Worm (Caenorhabditis elegans): ENCODE results near the gene stdh-4.

The stdh-4 gene

DNA sequence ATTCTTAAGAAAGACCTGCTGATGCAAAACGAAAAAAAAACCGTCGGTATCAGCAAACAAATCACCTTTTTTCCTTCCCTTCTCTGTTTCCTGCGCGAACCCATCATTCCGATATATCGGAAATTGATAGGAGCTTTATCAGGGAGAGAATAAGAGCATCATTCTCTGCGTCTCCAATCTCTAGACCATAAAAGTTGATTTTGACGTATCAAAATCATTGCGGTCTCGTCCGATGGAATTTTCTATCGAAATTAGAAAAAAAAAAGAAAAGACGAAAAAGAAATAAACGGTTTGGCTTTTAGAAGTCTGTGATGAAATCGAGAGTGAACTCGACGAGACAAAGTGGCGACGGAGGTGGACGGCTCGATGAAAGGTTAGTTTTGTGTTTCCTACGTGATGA, at the start of gene stdh-4:
Gene stdh-4 (plus strand): TSS at position 301 of the 400 bp plus-strand sequence.
- TF ChIP-seq F13C5.2 (tag; optimal IDR thresholded peaks at IDR 0.05), result no peak

DNA sequence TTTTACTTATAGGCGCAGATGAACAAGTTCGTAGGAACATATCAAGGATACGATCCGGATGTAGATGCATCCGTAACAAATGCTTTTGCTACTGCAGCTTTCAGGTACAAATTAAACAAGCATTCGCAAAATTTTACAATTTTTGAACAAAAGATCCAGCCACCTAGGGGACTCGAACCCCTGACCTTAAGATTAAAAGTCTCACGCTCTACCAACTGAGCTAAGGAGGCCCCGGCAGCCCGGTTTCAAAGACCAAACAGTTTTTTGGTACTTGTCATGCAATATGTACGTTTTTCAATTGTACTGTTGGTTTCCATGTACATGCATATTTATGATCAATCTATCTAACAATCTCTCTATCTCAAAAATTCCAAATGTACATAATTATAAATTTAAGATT, 49.7 kb upstream of the stdh-4 start:
- no peak for TF ChIP-seq hnd-1 (tag; optimal IDR thresholded peaks at IDR 0.05)
- no peak for TF ChIP-seq F13C5.2 (tag; optimal IDR thresholded peaks at IDR 0.05)
- TF ChIP-seq scrt-1 (GFP tag; IDR thresholded peaks at IDR 0.05), result no peak
- no peak for TF ChIP-seq tbx-11 (GFP tag; IDR thresholded peaks at IDR 0.05)
- no peak for TF ChIP-seq ceh-13 (GFP tag; optimal IDR thresholded peaks at IDR 0.05)
- no peak for TF ChIP-seq B0310.2 (tag; optimal IDR thresholded peaks at IDR 0.05)
- TF ChIP-seq hmg-4 (GFP tag; optimal IDR thresholded peaks at IDR 0.05), result no peak
- no peak for TF ChIP-seq aly-1 (tag; optimal IDR thresholded peaks at IDR 0.05)
- TF ChIP-seq flt-1 (GFP tag; IDR thresholded peaks at IDR 0.05), result no peak
- TF ChIP-seq hmbx-1 (tag; optimal IDR thresholded peaks at IDR 0.05), result no peak
- no peak for TF ChIP-seq pes-1 (GFP tag; IDR thresholded peaks at IDR 0.05)
- TF ChIP-seq ceh-36 (tag; optimal IDR thresholded peaks at IDR 0.05), result no peak
- TF ChIP-seq tra-4 (tag; optimal IDR thresholded peaks at IDR 0.05), result no peak

DNA sequence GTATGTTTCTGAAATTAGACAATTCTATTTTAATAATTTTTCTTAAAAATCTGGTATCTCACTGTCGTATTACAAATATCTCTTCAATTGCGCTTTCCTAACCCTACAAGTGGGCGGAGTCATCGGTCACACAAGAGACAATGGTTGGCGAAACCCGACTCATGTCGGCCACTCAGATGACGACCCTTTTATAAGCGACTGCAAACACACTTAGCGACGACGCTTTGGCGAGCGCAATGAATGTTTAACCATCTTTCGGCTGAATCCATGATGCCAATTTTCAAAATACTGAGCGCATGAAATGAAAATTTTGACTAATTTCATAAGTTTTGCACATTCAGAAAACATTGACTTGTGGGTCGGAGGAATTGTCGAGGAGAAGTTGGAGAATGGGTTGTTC, 48.7 kb upstream of the stdh-4 start:
- peak; percentile 93 for TF ChIP-seq hmbx-1 (tag; optimal IDR thresholded peaks at IDR 0.05)
- peak; percentile 99 for TF ChIP-seq tbx-11 (GFP tag; IDR thresholded peaks at IDR 0.05)
- TF ChIP-seq pes-1 (GFP tag; IDR thresholded peaks at IDR 0.05), result peak; percentile 99
- TF ChIP-seq hmg-4 (GFP tag; optimal IDR thresholded peaks at IDR 0.05), result peak; percentile 100
- peak; percentile 98 for TF ChIP-seq B0310.2 (tag; optimal IDR thresholded peaks at IDR 0.05)
- TF ChIP-seq aly-1 (tag; optimal IDR thresholded peaks at IDR 0.05), result peak; percentile 98
- TF ChIP-seq ets-7 (tag; optimal IDR thresholded peaks at IDR 0.05), result peak; percentile 96
- TF ChIP-seq ceh-36 (tag; optimal IDR thresholded peaks at IDR 0.05), result peak; percentile 98
- peak; percentile 99 for TF ChIP-seq tbx-37 (GFP tag; conservative IDR thresholded peaks at IDR 0.05)
- no peak for TF ChIP-seq ama-1 (optimal IDR thresholded peaks at IDR 0.05)
- peak; percentile 99 for TF ChIP-seq F13C5.2 (tag; optimal IDR thresholded peaks at IDR 0.05)
- peak; percentile 96 for TF ChIP-seq tra-4 (tag; optimal IDR thresholded peaks at IDR 0.05)
- TF ChIP-seq hnd-1 (tag; optimal IDR thresholded peaks at IDR 0.05), result peak; percentile 97
- peak; percentile 100 for TF ChIP-seq sea-1 (GFP tag; conservative IDR thresholded peaks at IDR 0.05)
- TF ChIP-seq ceh-13 (GFP tag; optimal IDR thresholded peaks at IDR 0.05), result peak; percentile 98
- TF ChIP-seq flt-1 (GFP tag; IDR thresholded peaks at IDR 0.05), result peak; percentile 99
- peak; percentile 99 for TF ChIP-seq scrt-1 (GFP tag; IDR thresholded peaks at IDR 0.05)

DNA sequence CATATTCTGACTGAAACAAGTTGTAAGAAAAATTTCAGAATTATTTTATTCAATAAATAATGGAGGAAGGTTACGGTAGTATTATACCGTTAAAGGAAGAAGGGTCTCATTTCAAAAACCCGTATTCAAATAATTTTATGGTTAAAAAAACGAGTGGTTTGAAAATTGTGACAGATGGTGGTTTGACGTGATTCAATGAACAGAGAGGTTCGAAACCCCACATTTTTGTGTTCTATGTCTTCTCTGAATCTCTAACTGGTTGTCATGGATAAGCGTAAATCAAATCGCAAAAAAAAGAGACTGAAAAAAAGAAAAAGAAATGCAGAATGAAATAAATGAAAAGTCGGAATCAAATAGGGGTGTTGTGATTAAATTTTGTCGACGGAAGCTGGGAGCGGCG, 41.8 kb upstream of the stdh-4 start, which contains the start of gene ZK994.6:
Gene ZK994.6 (minus strand): TSS at position 101 of the 400 bp plus-strand sequence.
- TF ChIP-seq hmg-4 (GFP tag; optimal IDR thresholded peaks at IDR 0.05), result no peak
- TF ChIP-seq ets-7 (tag; optimal IDR thresholded peaks at IDR 0.05), result no peak
- TF ChIP-seq tbx-37 (GFP tag; conservative IDR thresholded peaks at IDR 0.05), result no peak
- no peak for TF ChIP-seq aly-1 (tag; optimal IDR thresholded peaks at IDR 0.05)
- TF ChIP-seq ama-1 (optimal IDR thresholded peaks at IDR 0.05), result no peak
- TF ChIP-seq scrt-1 (GFP tag; IDR thresholded peaks at IDR 0.05), result no peak
- no peak for TF ChIP-seq ceh-36 (tag; optimal IDR thresholded peaks at IDR 0.05)
- TF ChIP-seq tra-4 (tag; optimal IDR thresholded peaks at IDR 0.05), result no peak

- TF ChIP-seq tbx-37 (GFP tag; conservative IDR thresholded peaks at IDR 0.05) (no peak), tra-4 (tag; optimal IDR thresholded peaks at IDR 0.05) (no peak), flt-1 (GFP tag; IDR thresholded peaks at IDR 0.05) (no peak), hnd-1 (tag; optimal IDR thresholded peaks at IDR 0.05) (no peak), tbx-11 (GFP tag; IDR thresholded peaks at IDR 0.05) (no peak), ceh-13 (GFP tag; optimal IDR thresholded peaks at IDR 0.05) (no peak), hmbx-1 (tag; optimal IDR thresholded peaks at IDR 0.05) (no peak), ama-1 (optimal IDR thresholded peaks at IDR 0.05) (no peak)
These were observed 35.7 kb upstream of the stdh-4 start, which contains the start of gene F45F2.9 for ce11 chrV:8513361-8513760. F45F2.9 (minus strand) TSS chrV:8513461.

ce11 chrV:8516426-8516825, 32.7 kb upstream of the stdh-4 start:
- TF ChIP-seq hnd-1 (tag; optimal IDR thresholded peaks at IDR 0.05) (no peak), sea-1 (GFP tag; conservative IDR thresholded peaks at IDR 0.05) (no peak), B0310.2 (tag; optimal IDR thresholded peaks at IDR 0.05) (no peak), hmg-4 (GFP tag; optimal IDR thresholded peaks at IDR 0.05) (no peak), tbx-37 (GFP tag; conservative IDR thresholded peaks at IDR 0.05) (no peak), tbx-11 (GFP tag; IDR thresholded peaks at IDR 0.05) (no peak), hmbx-1 (tag; optimal IDR thresholded peaks at IDR 0.05) (no peak), F13C5.2 (tag; optimal IDR thresholded peaks at IDR 0.05) (no peak)

DNA sequence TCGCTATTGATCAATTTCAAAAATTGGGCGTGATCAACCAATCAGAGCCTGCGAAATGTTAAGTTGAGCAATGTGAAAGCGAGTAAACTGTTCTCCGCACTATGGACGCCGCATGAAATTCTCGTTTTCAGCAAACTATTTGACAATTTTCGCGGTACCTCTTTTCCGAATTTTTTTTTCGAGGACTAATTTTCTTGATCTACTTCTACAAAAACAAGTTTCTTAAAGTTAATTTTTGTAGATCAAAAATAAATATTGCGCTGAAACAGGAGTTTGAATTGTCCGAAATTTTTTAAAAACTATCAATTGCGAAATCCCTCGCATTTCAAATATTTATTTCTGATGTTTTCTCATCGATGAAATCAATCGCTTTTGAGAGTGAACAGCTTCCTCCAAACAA, 31.4 kb upstream of the stdh-4 start:
- no peak for TF ChIP-seq ceh-36 (tag; optimal IDR thresholded peaks at IDR 0.05)

ce11 chrV:8518283-8518682, 30.8 kb upstream of the stdh-4 start:
- no peak for TF ChIP-seq tbx-11 (GFP tag; IDR thresholded peaks at IDR 0.05)
- no peak for TF ChIP-seq hnd-1 (tag; optimal IDR thresholded peaks at IDR 0.05)
- no peak for TF ChIP-seq hmg-4 (GFP tag; optimal IDR thresholded peaks at IDR 0.05)
- TF ChIP-seq sea-1 (GFP tag; conservative IDR thresholded peaks at IDR 0.05), result no peak
- no peak for TF ChIP-seq hmbx-1 (tag; optimal IDR thresholded peaks at IDR 0.05)
- TF ChIP-seq ceh-36 (tag; optimal IDR thresholded peaks at IDR 0.05), result no peak
- no peak for TF ChIP-seq B0310.2 (tag; optimal IDR thresholded peaks at IDR 0.05)
- no peak for TF ChIP-seq ets-7 (tag; optimal IDR thresholded peaks at IDR 0.05)
- no peak for TF ChIP-seq tbx-37 (GFP tag; conservative IDR thresholded peaks at IDR 0.05)
- no peak for TF ChIP-seq flt-1 (GFP tag; IDR thresholded peaks at IDR 0.05)
- no peak for TF ChIP-seq aly-1 (tag; optimal IDR thresholded peaks at IDR 0.05)
